Worm (Caenorhabditis elegans) whole organism, mixed stage, embryonic: ENCODE data around the gene nspa-2.
"Not testable (repeated sequence)": the region's sequence is repeated elsewhere in the genome, so short reads cannot be mapped to it uniquely, and the experiment has no call there.

ENCODE experiments used
- M03D4.4 ChIP-seq: sonication (generic microtip); optimal IDR thresholded peaks from 2 replicates; lab custom pipeline; 2017; ENCODE audit warnings: mild to moderate bottlenecking, missing genetic modification characterization, missing compliant biosample characterization
- bed-3 ChIP-seq: fragments of 200-800 bp; sonication (Bioruptor generic); optimal IDR thresholded peaks from 3 replicates; lab custom pipeline; 2018; ENCODE audit warnings: mild to moderate bottlenecking, missing genetic modification characterization, moderate library complexity, missing compliant biosample characterization
- blmp-1 ChIP-seq: fragments of 150-350 bp; optimal IDR thresholded peaks from 2 replicates; lab custom pipeline; 2014; ENCODE audit warnings: missing biosample characterization, missing genetic modification characterization
- ceh-39 ChIP-seq: fragments of 150-350 bp; optimal IDR thresholded peaks from 2 replicates; lab custom pipeline; 2014; ENCODE audit warnings: missing biosample characterization, missing genetic modification characterization
- ceh-43 ChIP-seq: fragments of 200-800 bp; sonication (Bioruptor generic); optimal IDR thresholded peaks from 2 replicates; lab custom pipeline; 2018; ENCODE audit warnings: mild to moderate bottlenecking, missing genetic modification characterization, moderate library complexity, missing compliant biosample characterization
- ceh-83 ChIP-seq: fragments of 200-800 bp; sonication (Bioruptor generic); optimal IDR thresholded peaks from 2 replicates; lab custom pipeline; 2018; ENCODE audit warnings: mild to moderate bottlenecking, missing genetic modification characterization, missing compliant biosample characterization
- ces-1 ChIP-seq: fragments of 150-350 bp; optimal IDR thresholded peaks from 2 replicates; lab custom pipeline; 2014; ENCODE audit warnings: missing biosample characterization, missing genetic modification reagents, missing genetic modification characterization
- drap-1 ChIP-seq: fragments of 200-800 bp; sonication (Bioruptor generic); optimal IDR thresholded peaks from 3 replicates; lab custom pipeline; 2018; ENCODE audit warnings: mild to moderate bottlenecking, missing genetic modification characterization, missing compliant biosample characterization
- elt-1 ChIP-seq: sonication (generic microtip); optimal IDR thresholded peaks from 2 replicates; lab custom pipeline; 2017; ENCODE audit warnings: missing genetic modification characterization, mild to moderate bottlenecking, missing compliant biosample characterization, antibody characterized with exemption, moderate library complexity, borderline replicate concordance; ENCODE audit not compliant: insufficient read depth
- elt-3 ChIP-seq: fragments of 150-350 bp; optimal IDR thresholded peaks from 2 replicates; lab custom pipeline; 2014; ENCODE audit warnings: missing biosample characterization, missing genetic modification characterization
- flh-1 ChIP-seq: fragments of 200-800 bp; sonication (Bioruptor generic); optimal IDR thresholded peaks from 2 replicates; lab custom pipeline; 2018; ENCODE audit warnings: mild to moderate bottlenecking, missing genetic modification characterization, moderate library complexity, missing compliant biosample characterization
- ham-2 ChIP-seq: fragments of 200-800 bp; sonication (Bioruptor generic); optimal IDR thresholded peaks from 2 replicates; lab custom pipeline; 2018; ENCODE audit warnings: mild to moderate bottlenecking, missing genetic modification characterization, missing compliant biosample characterization
- hlh-1 ChIP-seq: fragments of 150-350 bp; optimal IDR thresholded peaks from 2 replicates; lab custom pipeline; 2014; ENCODE audit warnings: missing biosample characterization, missing genetic modification reagents, missing genetic modification characterization
- lin-13 ChIP-seq: fragments of 150-350 bp; optimal IDR thresholded peaks from 2 replicates; lab custom pipeline; 2014; ENCODE audit warnings: missing biosample characterization, missing genetic modification characterization
- lin-32 ChIP-seq: fragments of 200-800 bp; sonication (Bioruptor generic); optimal IDR thresholded peaks from 2 replicates; lab custom pipeline; 2018; ENCODE audit warnings: mild to moderate bottlenecking, missing genetic modification characterization, missing compliant biosample characterization
- lsy-2 ChIP-seq: fragments of 150-350 bp; optimal IDR thresholded peaks from 2 replicates; lab custom pipeline; 2014; ENCODE audit warnings: missing biosample characterization, missing genetic modification characterization
- mab-5 ChIP-seq: fragments of 150-350 bp; optimal IDR thresholded peaks from 2 replicates; lab custom pipeline; 2014; ENCODE audit warnings: missing biosample characterization, missing genetic modification characterization
- mls-2 ChIP-seq: sonication (generic microtip); optimal IDR thresholded peaks from 2 replicates; lab custom pipeline; 2016; ENCODE audit warnings: mild to moderate bottlenecking, missing genetic modification characterization, moderate library complexity, missing compliant biosample characterization
- nhr-12 ChIP-seq: fragments of 150-350 bp; optimal IDR thresholded peaks from 2 replicates; lab custom pipeline; 2014; ENCODE audit warnings: missing biosample characterization, missing genetic modification characterization
- nhr-2 ChIP-seq: fragments of 150-350 bp; optimal IDR thresholded peaks from 2 replicates; lab custom pipeline; 2014; ENCODE audit warnings: missing biosample characterization, missing genetic modification characterization
- nhr-237 ChIP-seq: fragments of 150-350 bp; optimal IDR thresholded peaks from 2 replicates; lab custom pipeline; 2014; ENCODE audit warnings: missing biosample characterization, missing genetic modification characterization
- nhr-28 ChIP-seq: fragments of 150-350 bp; optimal IDR thresholded peaks from 2 replicates; lab custom pipeline; 2014; ENCODE audit warnings: missing biosample characterization, missing genetic modification characterization
- nhr-76 ChIP-seq: sonication (generic microtip); optimal IDR thresholded peaks from 2 replicates; lab custom pipeline; 2017; ENCODE audit warnings: missing biosample characterization, missing genetic modification characterization
- pha-4 ChIP-seq: fragments of 150-350 bp; optimal IDR thresholded peaks from 2 replicates; lab custom pipeline; 2018; ENCODE audit warnings: missing biosample characterization, missing genetic modification reagents, missing genetic modification characterization
- sem-2 ChIP-seq: fragments of 200-800 bp; sonication (Bioruptor generic); optimal IDR thresholded peaks from 2 replicates; lab custom pipeline; 2018; ENCODE audit warnings: mild to moderate bottlenecking, missing genetic modification characterization, missing compliant biosample characterization
- snpc-4 ChIP-seq: fragments of 150-350 bp; optimal IDR thresholded peaks from 2 replicates; lab custom pipeline; 2014; ENCODE audit warnings: missing biosample characterization, missing genetic modification characterization
- sptf-1 ChIP-seq: sonication (generic microtip); optimal IDR thresholded peaks from 2 replicates; lab custom pipeline; 2017; ENCODE audit warnings: mild to moderate bottlenecking, missing genetic modification characterization, moderate library complexity, missing compliant biosample characterization
- tbx-8 ChIP-seq: fragments of 200-800 bp; sonication (Bioruptor generic); optimal IDR thresholded peaks from 2 replicates; lab custom pipeline; 2018; ENCODE audit warnings: mild to moderate bottlenecking, missing genetic modification characterization, moderate library complexity, missing compliant biosample characterization
- unc-39 ChIP-seq: fragments of 150-350 bp; optimal IDR thresholded peaks from 2 replicates; lab custom pipeline; 2014; ENCODE audit warnings: missing biosample characterization, missing genetic modification characterization
- unc-62 ChIP-seq: fragments of 150-350 bp; optimal IDR thresholded peaks from 2 replicates; lab custom pipeline; 2014; ENCODE audit warnings: missing biosample characterization, missing genetic modification reagents, missing genetic modification characterization

Gene nspa-2

DNA sequence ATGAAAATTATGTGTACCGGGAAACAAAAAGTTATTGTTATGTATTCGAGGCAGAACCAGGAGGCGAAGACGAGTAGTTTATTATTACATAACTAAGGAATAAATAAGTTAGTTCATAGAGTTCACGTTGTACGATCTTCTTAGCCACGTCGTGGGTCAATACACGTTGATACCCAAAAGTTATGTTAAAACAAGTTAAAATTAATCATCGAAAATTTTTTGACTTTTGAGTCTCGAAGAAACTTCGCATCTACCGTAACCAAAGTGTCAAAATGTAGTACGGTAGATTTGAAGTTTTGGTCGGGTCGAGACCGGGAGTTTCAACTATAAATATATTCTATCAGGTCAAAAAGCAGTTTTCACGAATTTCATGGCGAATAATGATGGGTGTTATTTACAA lies 14.2 kb upstream of the nspa-2 start, which contains the start of gene ZC412.10:
Gene ZC412.10, minus strand, starts transcription at position 101 of the 400 bp plus-strand sequence.
- TF ChIP-seq unc-62 (GFP tag; lab: Kevin White, UChicago); nhr-2 (tag; lab: Kevin White, UChicago); ceh-83 (GFP tag; lab: Kevin White, UChicago): not testable (repeated sequence)

DNA sequence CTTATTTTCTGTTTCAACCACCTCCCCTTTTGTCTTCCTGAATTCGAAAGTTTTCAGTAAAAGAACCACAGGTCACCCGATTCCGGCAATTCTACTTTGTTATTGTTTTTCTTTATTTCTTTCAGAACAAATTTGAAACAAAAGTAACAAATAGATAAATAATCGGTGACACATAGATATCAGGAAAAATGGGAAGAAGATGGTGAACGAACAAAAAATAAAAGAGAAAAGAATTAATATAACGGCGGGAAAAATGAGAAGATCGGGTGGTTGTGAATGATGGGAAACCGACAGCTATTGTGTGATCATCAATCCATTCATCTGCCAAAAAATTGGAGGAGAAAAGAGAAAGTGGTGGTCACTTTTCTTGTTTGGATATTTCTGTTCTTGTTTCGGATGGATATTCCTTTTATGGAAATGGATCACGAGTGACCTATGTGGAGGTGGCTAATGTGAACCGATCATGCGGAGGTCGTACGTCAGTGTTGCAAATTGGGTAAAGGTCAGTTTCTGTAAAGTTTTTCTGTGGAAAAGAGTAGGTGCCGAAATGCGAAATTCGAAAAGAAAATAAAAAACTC lies 13.6 kb upstream of the nspa-2 start:
- no peak for TF ChIP-seq pha-4 (tag; lab: Kevin White, UChicago)
- no peak for TF ChIP-seq elt-1
- no peak for TF ChIP-seq lin-32 (GFP tag; lab: Kevin White, UChicago)
- TF ChIP-seq snpc-4 (tag; lab: Kevin White, UChicago): no peak
- TF ChIP-seq bed-3 (GFP tag; lab: Kevin White, UChicago): no peak
- no peak for TF ChIP-seq ces-1
- no peak for TF ChIP-seq ham-2 (GFP tag; lab: Kevin White, UChicago)
- TF ChIP-seq tbx-8: no peak
- TF ChIP-seq mls-2 (tag; lab: Kevin White, UChicago): no peak
- no peak for TF ChIP-seq ceh-39 (tag; lab: Kevin White, UChicago)
- no peak for TF ChIP-seq nhr-76 (tag; lab: Kevin White, UChicago)
- TF ChIP-seq sem-2 (GFP tag; lab: Kevin White, UChicago): no peak
- no peak for TF ChIP-seq lsy-2
- no peak for TF ChIP-seq drap-1 (GFP tag; lab: Kevin White, UChicago)
- TF ChIP-seq nhr-28 (tag; lab: Kevin White, UChicago): no peak
- TF ChIP-seq nhr-2 (tag; lab: Kevin White, UChicago): no peak
- TF ChIP-seq lin-13 (tag; lab: Kevin White, UChicago): no peak
- no peak for TF ChIP-seq unc-62 (GFP tag; lab: Kevin White, UChicago)
- TF ChIP-seq sptf-1 (tag; lab: Kevin White, UChicago): no peak

DNA sequence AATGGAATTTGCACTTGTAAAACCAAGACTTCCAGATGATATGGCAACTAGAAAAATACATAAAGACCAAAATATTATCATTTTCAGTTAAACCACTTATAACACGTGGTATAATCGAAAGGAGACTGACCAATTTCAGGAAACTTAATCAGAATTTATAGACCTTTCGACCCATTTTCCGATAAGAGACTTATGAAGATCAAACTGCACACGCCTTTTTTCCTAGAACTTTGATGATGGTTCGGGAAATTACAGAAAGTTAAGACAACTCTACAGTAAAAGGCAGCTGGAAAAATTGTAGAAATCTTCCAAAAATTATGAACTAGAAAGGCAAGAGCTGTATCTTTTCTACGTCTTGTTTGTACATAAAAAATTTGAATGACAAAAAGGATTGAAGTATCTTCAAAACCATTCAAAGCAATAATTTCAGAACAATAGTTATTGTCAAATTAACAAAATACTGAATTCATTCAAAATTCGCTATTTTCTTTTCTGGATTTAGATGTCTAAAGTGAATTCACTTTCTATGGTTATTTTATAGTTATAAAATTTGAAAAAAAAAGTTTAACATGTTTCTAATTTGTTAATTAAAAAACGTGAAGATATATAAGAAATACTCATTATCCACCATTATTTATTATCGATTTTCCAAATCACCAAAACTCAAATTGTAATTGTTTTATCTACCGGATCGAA lies 2.6 kb downstream of the nspa-2 start, which contains the start of the genes mpst-2 and H12D21.5:
Gene mpst-2, minus strand, starts transcription at position 101 of the 696 bp plus-strand sequence.
Gene H12D21.5, plus strand, starts transcription at position 646 of the 696 bp plus-strand sequence.
- TF ChIP-seq mls-2 (tag; lab: Kevin White, UChicago): no peak

DNA sequence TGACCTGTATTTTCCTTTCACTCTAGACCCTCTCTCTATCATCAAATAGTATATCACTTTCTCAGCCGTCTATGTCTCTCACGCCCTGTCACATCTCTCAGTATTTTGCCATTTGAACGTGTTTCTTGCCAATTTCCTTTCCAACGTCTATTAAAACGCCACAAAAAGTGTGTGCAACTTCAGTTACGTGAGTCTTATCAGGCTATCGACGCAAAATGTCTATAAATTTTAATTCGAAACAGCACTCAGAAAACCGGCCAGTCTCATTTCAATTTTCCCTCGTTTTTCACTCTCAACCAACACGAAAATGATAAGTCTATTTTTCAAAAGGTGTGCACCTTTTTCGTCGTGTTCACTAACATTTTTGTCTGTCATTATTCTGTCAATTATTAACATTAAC lies 4.7 kb downstream of the nspa-2 start, which contains the start of gene mpst-3:
Gene mpst-3, plus strand, starts transcription at position 91 of the 400 bp plus-strand sequence.
- no peak for TF ChIP-seq unc-62 (GFP tag; lab: Kevin White, UChicago)
- no peak for TF ChIP-seq snpc-4 (tag; lab: Kevin White, UChicago)
- TF ChIP-seq mls-2 (tag; lab: Kevin White, UChicago): no peak
- no peak for TF ChIP-seq tbx-8
- TF ChIP-seq mab-5 (tag; lab: Kevin White, UChicago): no peak
- TF ChIP-seq ceh-83 (GFP tag; lab: Kevin White, UChicago): no peak
- no peak for TF ChIP-seq sem-2 (GFP tag; lab: Kevin White, UChicago)
- TF ChIP-seq elt-1: no peak
- TF ChIP-seq bed-3 (GFP tag; lab: Kevin White, UChicago): no peak
- TF ChIP-seq ceh-39 (tag; lab: Kevin White, UChicago): no peak
- TF ChIP-seq lin-13 (tag; lab: Kevin White, UChicago): no peak
- TF ChIP-seq elt-3 (tag; lab: Kevin White, UChicago): no peak
- TF ChIP-seq M03D4.4 (tag; lab: Kevin White, UChicago): no peak
- TF ChIP-seq sptf-1 (tag; lab: Kevin White, UChicago): no peak
- no peak for TF ChIP-seq ces-1
- TF ChIP-seq nhr-76 (tag; lab: Kevin White, UChicago): no peak
- TF ChIP-seq lin-32 (GFP tag; lab: Kevin White, UChicago): no peak
- TF ChIP-seq flh-1 (GFP tag; lab: Kevin White, UChicago): no peak

DNA sequence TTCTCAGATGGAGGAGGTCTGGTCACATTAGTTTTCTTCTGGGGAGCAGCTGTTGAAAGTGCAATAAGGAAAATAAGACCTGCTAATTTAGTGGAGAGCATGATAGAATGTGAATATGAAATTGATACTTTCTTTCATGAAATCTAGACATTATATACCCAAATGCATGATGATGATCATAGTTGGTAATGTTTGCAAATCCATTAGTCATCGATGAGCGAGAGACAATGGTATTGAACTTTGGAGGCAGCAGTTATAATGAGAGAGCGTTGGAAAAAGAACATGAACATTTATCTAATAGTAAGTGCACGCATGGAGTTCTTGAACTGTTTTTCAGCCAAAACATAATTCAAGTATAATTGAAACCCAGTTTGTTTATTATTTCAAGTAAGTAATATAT lies 6.8 kb downstream of the nspa-2 start, which contains the start of gene H12D21.6:
Gene H12D21.6, minus strand, starts transcription at position 101 of the 400 bp plus-strand sequence.
- TF ChIP-seq snpc-4 (tag; lab: Kevin White, UChicago): no peak
- no peak for TF ChIP-seq flh-1 (GFP tag; lab: Kevin White, UChicago)
- TF ChIP-seq hlh-1 (tag; lab: Kevin White, UChicago): no peak
- TF ChIP-seq ceh-83 (GFP tag; lab: Kevin White, UChicago): no peak
- TF ChIP-seq blmp-1: no peak
- no peak for TF ChIP-seq nhr-2 (tag; lab: Kevin White, UChicago)
- no peak for TF ChIP-seq nhr-12
- TF ChIP-seq ces-1: no peak
- no peak for TF ChIP-seq sem-2 (GFP tag; lab: Kevin White, UChicago)
- no peak for TF ChIP-seq elt-1
- TF ChIP-seq mab-5 (tag; lab: Kevin White, UChicago): no peak
- no peak for TF ChIP-seq ceh-43
- no peak for TF ChIP-seq ham-2 (GFP tag; lab: Kevin White, UChicago)
- no peak for TF ChIP-seq unc-39 (tag; lab: Kevin White, UChicago)
- TF ChIP-seq nhr-237 (tag; lab: Kevin White, UChicago): no peak
- no peak for TF ChIP-seq elt-3 (tag; lab: Kevin White, UChicago)
- no peak for TF ChIP-seq unc-62 (GFP tag; lab: Kevin White, UChicago)
- no peak for TF ChIP-seq bed-3 (GFP tag; lab: Kevin White, UChicago)
- no peak for TF ChIP-seq M03D4.4 (tag; lab: Kevin White, UChicago)
- no peak for TF ChIP-seq drap-1 (GFP tag; lab: Kevin White, UChicago)
- TF ChIP-seq, all 35 proteins: peak for 0
